Worm (Caenorhabditis elegans): ENCODE measurements around the gene ida-1.
A peak's percentile ranks its signal among the peaks of the same experiment; 100 is the strongest.

Gene ida-1

ce11 chrIII:5727827-5728226 is 27.5 kb upstream of the ida-1 start, which contains the start of gene egg-1:
Gene egg-1, plus strand, starts transcription at chrIII:5728180.
- TF ChIP-seq pag-3 (tag; optimal IDR thresholded peaks at IDR 0.05; ENCODE audit: borderline replicate concordance, insufficient read depth) (no peak), ceh-88 (GFP tag; IDR thresholded peaks at IDR 0.05) (no peak), nhr-84 (tag; optimal IDR thresholded peaks at IDR 0.05) (no peak), snu-23 (GFP tag; optimal IDR thresholded peaks at IDR 0.05) (no peak), mdl-1 (tag; optimal IDR thresholded peaks at IDR 0.05) (no peak), aly-2 (tag; optimal IDR thresholded peaks at IDR 0.05) (no peak), sup-37 (GFP tag; optimal IDR thresholded peaks at IDR 0.05) (no peak), efl-1 (optimal IDR thresholded peaks at IDR 0.05) (no peak), efl-1 (GFP tag; optimal IDR thresholded peaks at IDR 0.05 in 1 of 2) (no peak), Y116A8C.19 (tag; optimal IDR thresholded peaks at IDR 0.05; ENCODE audit: borderline replicate concordance) (no peak), lin-35 (GFP tag; optimal IDR thresholded peaks at IDR 0.05) (no peak), hlh-4 (tag; optimal IDR thresholded peaks at IDR 0.05) (no peak), unc-62 (GFP tag; optimal IDR thresholded peaks at IDR 0.05) (no peak), nhr-77 (tag; optimal IDR thresholded peaks at IDR 0.05) (no peak), egl-13 (tag; optimal IDR thresholded peaks at IDR 0.05) (no peak), egl-27 (tag; optimal IDR thresholded peaks at IDR 0.05) (no peak), nhr-11 (tag; optimal IDR thresholded peaks at IDR 0.05) (no peak), ets-5 (GFP tag; IDR thresholded peaks at IDR 0.05) (no peak)

ce11 chrIII:5729367-5729766 is 26.0 kb upstream of the ida-1 start:
- TF ChIP-seq aly-2 (tag; optimal IDR thresholded peaks at IDR 0.05) (no peak), lsy-2 (tag; optimal IDR thresholded peaks at IDR 0.05) (no peak), Y116A8C.19 (tag; optimal IDR thresholded peaks at IDR 0.05; ENCODE audit: borderline replicate concordance) (no peak), lin-14 (GFP tag; optimal IDR thresholded peaks at IDR 0.05) (no peak), alr-1 (tag; optimal IDR thresholded peaks at IDR 0.05; ENCODE audit: borderline replicate concordance) (no peak), C16A3.4 (tag; optimal IDR thresholded peaks at IDR 0.05) (no peak), ceh-63 (GFP tag; optimal IDR thresholded peaks at IDR 0.05) (no peak), unc-98 (GFP tag; IDR thresholded peaks at IDR 0.05) (no peak), tlp-1 (tag; optimal IDR thresholded peaks at IDR 0.05) (no peak), F16B12.6 (tag; optimal IDR thresholded peaks at IDR 0.05) (no peak), hlh-17 (GFP tag; optimal IDR thresholded peaks at IDR 0.05; ENCODE audit: borderline replicate concordance) (no peak), hpl-2 (GFP tag; optimal IDR thresholded peaks at IDR 0.05) (no peak)

- no peak for TF ChIP-seq nhr-85 (tag)
- TF ChIP-seq ztf-11 (tag; optimal IDR thresholded peaks at IDR 0.05) = no peak
- TF ChIP-seq Y116A8C.19 (tag; optimal IDR thresholded peaks at IDR 0.05; ENCODE audit: borderline replicate concordance) = no peak
- TF ChIP-seq fos-1 (tag; optimal IDR thresholded peaks at IDR 0.05) = no peak
- TF ChIP-seq pag-3 (tag; optimal IDR thresholded peaks at IDR 0.05; ENCODE audit: borderline replicate concordance, insufficient read depth) = no peak
- no peak for TF ChIP-seq mab-9 (GFP tag; IDR thresholded peaks at IDR 0.05)
- no peak for TF ChIP-seq nhr-47 (tag; optimal IDR thresholded peaks at IDR 0.05)
- no peak for TF ChIP-seq ceh-82 (tag; optimal IDR thresholded peaks at IDR 0.05)
- TF ChIP-seq ceh-8 (GFP tag; optimal IDR thresholded peaks at IDR 0.05) = no peak
- no peak for TF ChIP-seq mep-1 (tag; optimal IDR thresholded peaks at IDR 0.05)
- no peak for TF ChIP-seq snu-23 (GFP tag; optimal IDR thresholded peaks at IDR 0.05)
- TF ChIP-seq F16B12.6 (tag; optimal IDR thresholded peaks at IDR 0.05) = no peak
- no peak for TF ChIP-seq lsy-2 (tag; optimal IDR thresholded peaks at IDR 0.05)
- no peak for TF ChIP-seq ama-1 (optimal IDR thresholded peaks at IDR 0.05)
Observed at ce11 chrIII:5730041-5730440, 25.3 kb upstream of the ida-1 start.

ce11 chrIII:5730980-5731636 is 24.2 kb upstream of the ida-1 start, which contains the start of the genes B0244.9 and B0244.7:
Gene B0244.9, minus strand, starts transcription at chrIII:5731030.
Gene B0244.7, plus strand, starts transcription at chrIII:5731501.
- no peak for TF ChIP-seq unc-86 (tag; optimal IDR thresholded peaks at IDR 0.05)
- no peak for TF ChIP-seq lin-14 (GFP tag; optimal IDR thresholded peaks at IDR 0.05)
- TF ChIP-seq lin-39 (tag; optimal IDR thresholded peaks at IDR 0.05) = no peak
- TF ChIP-seq elt-2 (tag; optimal IDR thresholded peaks at IDR 0.05) = peak; percentile 43
- TF ChIP-seq nhr-76 (tag; optimal IDR thresholded peaks at IDR 0.05) = no peak
- no peak for TF ChIP-seq mef-2 (tag; optimal IDR thresholded peaks at IDR 0.05)
- no peak for TF ChIP-seq skn-1 (tag; optimal IDR thresholded peaks at IDR 0.05)
- TF ChIP-seq nhr-71 (tag; optimal IDR thresholded peaks at IDR 0.05) = no peak
- TF ChIP-seq fkh-4 (tag; optimal IDR thresholded peaks at IDR 0.05; ENCODE audit: borderline replicate concordance) = no peak
- TF ChIP-seq snu-23 (GFP tag; optimal IDR thresholded peaks at IDR 0.05) = no peak
- TF ChIP-seq nhr-85 (tag) = no peak
- TF ChIP-seq nhr-90 (tag; optimal IDR thresholded peaks at IDR 0.05; ENCODE audit: poor library complexity) = no peak
- no peak for TF ChIP-seq efl-1 (optimal IDR thresholded peaks at IDR 0.05)
- TF ChIP-seq efl-1 (GFP tag; optimal IDR thresholded peaks at IDR 0.05 in 1 of 2) = peak in 1 of 2 experiments; percentile 20

All from whole organism, L1 larva.